Worm (Caenorhabditis elegans) whole organism, early embryonic: ENCODE results near the gene Y22D7AL.3.

Source experiments
- ama-1 ChIP-seq: fragments of 150-350 bp; optimal IDR thresholded peaks from 2 replicates; lab custom pipeline; 2014
- ceh-13 ChIP-seq: fragments of 200-800 bp; sonication (Bioruptor generic); optimal IDR thresholded peaks from 2 replicates; lab custom pipeline; 2018; ENCODE audit warnings: mild to moderate bottlenecking, missing genetic modification characterization, missing compliant biosample characterization
- ets-7 ChIP-seq: sonication (generic microtip); optimal IDR thresholded peaks from 2 replicates; lab custom pipeline; 2016; ENCODE audit warnings: missing genotype, missing genetic modification characterization, missing compliant biosample characterization
- hmg-4 ChIP-seq: fragments of 200-800 bp; sonication (Bioruptor generic); optimal IDR thresholded peaks from 2 replicates; lab custom pipeline; 2018; ENCODE audit warnings: mild to moderate bottlenecking, missing genetic modification characterization, missing compliant biosample characterization
- pes-1 ChIP-seq: fragments of 200-800 bp; sonication (Bioruptor generic); IDR thresholded peaks from 2 replicates; pipeline ENCODE4 v1.3.6; 2022; ENCODE audit warnings: missing genetic modification reagents, missing genetic modification characterization, missing compliant biosample characterization
- tbx-37 ChIP-seq: fragments of 200-800 bp; sonication (Bioruptor generic); conservative IDR thresholded peaks from 2 replicates; pipeline ENCODE4 v1.3.6; 2022; ENCODE audit warnings: missing genetic modification reagents, missing genetic modification characterization, missing compliant biosample characterization
- tra-4 ChIP-seq: sonication (generic microtip); optimal IDR thresholded peaks from 2 replicates; lab custom pipeline; 2017; ENCODE audit warnings: missing genetic modification characterization, missing compliant biosample characterization

- TF ChIP-seq hmg-4 (GFP tag; lab: Kevin White, UChicago) (no peak), ets-7 (no peak), ceh-13 (GFP tag; lab: Kevin White, UChicago) (no peak), ama-1 (lab: Kevin White, UChicago) (no peak), pes-1 (no peak), tra-4 (tag; lab: Kevin White, UChicago) (no peak), tbx-37 (GFP tag; lab: Robert Waterston, UW) (no peak)
Measured at ce11 chrIII:1662405-1662804, 21.1 kb downstream of the Y22D7AL.3 start.
